Worm (Caenorhabditis elegans): ENCODE results near the gene metl-2.
A peak's percentile ranks its signal among the peaks of the same experiment; 100 is the strongest.
"Not testable (repeated sequence)": the region's sequence is repeated elsewhere in the genome, so short reads cannot be mapped to it uniquely, and the experiment has no call there.

Gene metl-2

DNA sequence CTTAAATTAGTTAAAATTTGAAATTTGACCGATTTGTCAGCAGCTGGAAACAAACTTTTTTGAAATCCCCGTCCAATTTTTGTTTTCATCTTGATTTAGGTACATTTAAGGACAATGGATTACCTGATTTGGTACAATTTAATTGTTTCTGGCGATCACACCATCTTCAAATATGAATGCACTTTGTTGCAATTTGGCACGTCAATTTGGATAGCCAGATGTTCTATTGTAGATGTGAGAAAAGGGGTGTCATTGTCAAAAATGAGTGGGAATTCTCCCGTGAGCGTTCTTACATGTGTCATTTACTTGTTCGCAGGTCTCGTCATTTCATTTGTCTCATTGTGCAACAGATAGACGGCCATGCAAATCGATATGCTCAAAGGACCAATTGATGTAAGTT is 18.5 kb downstream of the metl-2 start, which contains the start of gene Y53F4B.43:
TSS of gene Y53F4B.43 (plus strand) at position 301 of the 400 bp plus-strand sequence.
- TF ChIP-seq jun-1 (tag; optimal IDR thresholded peaks at IDR 0.05); fkh-10 (GFP tag; optimal IDR thresholded peaks at IDR 0.05); pqm-1 (tag; optimal IDR thresholded peaks at IDR 0.05): not testable (repeated sequence)

DNA sequence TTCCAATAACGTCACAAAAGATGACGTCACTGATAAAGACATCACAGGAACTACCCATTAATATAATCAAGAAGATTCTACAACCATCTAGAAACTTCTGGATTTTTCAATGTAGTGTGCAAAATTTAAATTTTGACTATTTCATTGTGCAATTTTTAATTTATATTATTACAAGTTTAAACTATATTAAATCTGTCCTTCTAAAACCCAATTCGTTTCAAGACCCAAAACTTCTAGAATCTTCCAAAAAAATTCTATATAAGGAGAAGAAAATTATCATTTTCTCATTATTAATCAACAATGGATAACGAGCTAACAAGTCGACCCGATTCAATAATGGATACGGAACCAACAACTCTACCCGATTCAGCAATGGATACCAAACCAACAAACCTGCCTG is 22.9 kb downstream of the metl-2 start, which contains the start of gene Y53F4B.7:
TSS of gene Y53F4B.7 (plus strand) at position 301 of the 400 bp plus-strand sequence.
- TF ChIP-seq nhr-77, pqm-1, zag-1 (tag; optimal IDR thresholded peaks at IDR 0.05): not testable (repeated sequence)

DNA sequence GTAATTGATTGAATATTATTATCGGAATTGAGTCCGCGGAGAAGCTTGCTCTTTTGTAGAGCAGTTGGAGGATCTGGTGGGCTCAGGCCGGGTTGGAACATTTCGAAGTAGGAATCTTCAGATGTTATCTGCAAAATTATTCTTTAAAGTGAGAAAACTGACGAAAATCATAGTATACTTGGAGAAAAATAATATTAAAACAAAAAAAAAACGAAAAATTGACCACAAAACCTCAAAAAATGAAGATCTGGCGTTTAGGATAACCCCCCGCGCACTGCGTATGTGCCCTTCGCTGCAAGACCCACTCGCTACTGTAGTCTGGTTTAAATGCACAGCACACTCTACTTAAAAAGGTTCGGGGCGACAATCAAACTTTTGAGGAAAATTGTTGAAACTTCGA is 33.7 kb downstream of the metl-2 start, which contains the start of gene Y53F4B.10:
TSS of gene Y53F4B.10 (minus strand) at position 101 of the 400 bp plus-strand sequence.
- TF ChIP-seq hmg-11 (tag; optimal IDR thresholded peaks at IDR 0.05) (no peak), daf-12 (tag; optimal IDR thresholded peaks at IDR 0.05) (no peak), fos-1 (tag; optimal IDR thresholded peaks at IDR 0.05) (no peak), eor-1 (tag; optimal IDR thresholded peaks at IDR 0.05) (no peak), nhr-76 (tag; optimal IDR thresholded peaks at IDR 0.05) (no peak), elt-2 (tag; optimal IDR thresholded peaks at IDR 0.05) (no peak), nfya-1 (tag; optimal IDR thresholded peaks at IDR 0.05; ENCODE audit: insufficient read depth) (no peak), nhr-67 (tag; optimal IDR thresholded peaks at IDR 0.05) (no peak), nhr-28 (tag; optimal IDR thresholded peaks at IDR 0.05) (no peak), fkh-2 (tag; optimal IDR thresholded peaks at IDR 0.05) (no peak), ZK546.5 (tag; optimal IDR thresholded peaks at IDR 0.05) (no peak), nhr-43 (tag; optimal IDR thresholded peaks at IDR 0.05; ENCODE audit: poor library complexity, severe bottlenecking) (no peak), egl-5 (tag; optimal IDR thresholded peaks at IDR 0.05) (no peak), skn-1 (tag; optimal IDR thresholded peaks at IDR 0.05) (no peak), ceh-28 (tag; optimal IDR thresholded peaks at IDR 0.05) (no peak), nhr-25 (tag; optimal IDR thresholded peaks at IDR 0.05) (no peak), ztf-11 (tag; optimal IDR thresholded peaks at IDR 0.05) (no peak), ceh-9 (tag; optimal IDR thresholded peaks at IDR 0.05) (no peak)

DNA sequence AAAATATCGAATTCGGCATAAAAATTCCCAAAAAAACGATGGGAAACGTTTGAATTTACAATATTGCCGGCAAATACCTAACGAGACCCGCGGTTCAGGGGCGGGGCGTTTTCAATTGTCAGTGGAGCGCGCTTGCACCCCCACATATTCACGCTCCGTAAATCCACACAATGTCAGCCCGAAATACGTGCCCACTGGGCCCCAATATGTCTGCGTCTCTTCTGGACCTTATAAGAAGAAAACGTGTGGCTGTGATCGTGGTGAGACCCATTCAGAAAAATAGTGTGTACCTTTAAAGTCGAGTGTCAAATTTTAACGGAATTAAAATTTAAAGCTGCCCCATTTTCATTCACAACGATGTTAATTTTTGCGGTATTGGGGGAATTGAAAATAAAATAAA is 34.8 kb downstream of the metl-2 start:
- TF ChIP-seq snpc-4 (tag; optimal IDR thresholded peaks at IDR 0.05): no peak
- TF ChIP-seq R02D3.7 (tag; optimal IDR thresholded peaks at IDR 0.05): peak; percentile 36
- no peak for TF ChIP-seq egl-5 (tag; optimal IDR thresholded peaks at IDR 0.05)
- no peak for TF ChIP-seq ceh-9 (tag; optimal IDR thresholded peaks at IDR 0.05)
- TF ChIP-seq nhr-43 (tag; optimal IDR thresholded peaks at IDR 0.05; ENCODE audit: poor library complexity, severe bottlenecking): no peak
- TF ChIP-seq lin-15B (tag; optimal IDR thresholded peaks at IDR 0.05): peak; percentile 34

DNA sequence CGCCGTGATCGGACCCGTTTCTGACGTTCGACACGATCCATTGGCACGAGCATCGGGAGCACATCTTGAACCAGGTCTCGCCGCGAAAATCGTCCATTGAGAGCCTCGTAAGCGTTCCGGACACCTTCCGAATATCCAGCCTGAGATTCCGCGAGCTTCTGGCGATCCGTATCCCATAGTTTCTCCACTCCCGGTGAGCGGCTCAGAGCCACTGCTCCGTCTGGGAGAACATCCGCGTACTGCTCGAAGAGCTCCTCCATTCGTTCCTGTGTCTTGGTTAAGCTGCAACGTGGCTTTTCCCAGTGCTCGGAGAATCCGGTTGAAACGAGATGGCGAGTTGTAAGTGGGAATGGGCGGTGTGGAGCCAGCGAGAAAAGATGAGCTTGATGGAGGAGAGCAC is 35.4 kb downstream of the metl-2 start:
- no peak for TF ChIP-seq sea-2 (GFP tag; optimal IDR thresholded peaks at IDR 0.05)

DNA sequence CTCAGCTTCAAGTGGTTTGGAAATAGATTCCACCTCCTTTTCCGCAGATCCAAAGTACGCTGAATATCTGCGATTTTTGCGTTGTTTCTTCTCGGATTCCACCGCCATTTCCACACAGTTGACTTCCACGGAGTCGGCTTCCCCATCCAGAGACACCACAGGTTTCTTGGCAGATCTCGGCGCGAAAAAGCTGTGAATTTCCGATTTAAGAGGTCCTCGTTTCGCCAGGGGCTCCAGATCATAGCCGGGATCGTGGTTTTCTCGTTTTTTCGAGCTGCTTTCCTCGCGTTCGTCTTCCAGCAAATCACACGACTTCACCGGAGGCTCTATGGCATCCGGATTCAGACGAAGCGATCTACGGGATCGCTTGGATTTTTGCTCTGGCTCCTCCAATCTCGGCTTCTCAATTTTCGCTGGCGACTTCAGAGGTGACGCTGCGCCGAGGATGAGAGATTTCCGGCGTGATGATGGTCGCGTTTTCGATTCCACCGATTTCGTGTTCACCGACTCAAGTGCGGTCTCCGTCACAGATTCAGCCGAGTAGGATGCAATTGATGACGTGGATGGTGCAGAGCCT is 38.9 kb downstream of the metl-2 start:
- TF ChIP-seq nhr-76 (tag; optimal IDR thresholded peaks at IDR 0.05) (no peak), sea-2 (GFP tag; optimal IDR thresholded peaks at IDR 0.05) (no peak), ceh-28 (tag; optimal IDR thresholded peaks at IDR 0.05) (no peak), nfya-1 (tag; optimal IDR thresholded peaks at IDR 0.05; ENCODE audit: insufficient read depth) (no peak), lin-15B (tag; optimal IDR thresholded peaks at IDR 0.05) (no peak), ztf-4 (tag; optimal IDR thresholded peaks at IDR 0.05) (no peak), unc-39 (tag; optimal IDR thresholded peaks at IDR 0.05) (no peak), zag-1 (tag; optimal IDR thresholded peaks at IDR 0.05) (no peak)
